Worm (Caenorhabditis elegans): ENCODE data around the gene vti-1.

vti-1 gene

ce11 chrIV:14757786-14758185, 8.7 kb downstream of the vti-1 start:
- no peak for TF ChIP-seq W03F9.2 (tag; optimal IDR thresholded peaks at IDR 0.05)
- no peak for TF ChIP-seq him-1 (tag; optimal IDR thresholded peaks at IDR 0.05)
- TF ChIP-seq dao-5 (tag; optimal IDR thresholded peaks at IDR 0.05): no peak

ce11 chrIV:14754912-14755311, 11.6 kb downstream of the vti-1 start, which contains the start of gene Y57G11C.499:
TSS of gene Y57G11C.499 (minus strand) at chrIV:14754934.
- no peak for TF ChIP-seq dao-5 (tag; optimal IDR thresholded peaks at IDR 0.05)
- no peak for TF ChIP-seq him-1 (tag; optimal IDR thresholded peaks at IDR 0.05)

ce11 chrIV:14741926-14742325, 24.5 kb downstream of the vti-1 start:
- TF ChIP-seq dao-5 (tag; optimal IDR thresholded peaks at IDR 0.05) (no peak), him-1 (tag; optimal IDR thresholded peaks at IDR 0.05) (no peak), W03F9.2 (tag; optimal IDR thresholded peaks at IDR 0.05) (no peak)

ce11 chrIV:14729272-14729671, 37.2 kb downstream of the vti-1 start:
- TF ChIP-seq him-1 (tag; optimal IDR thresholded peaks at IDR 0.05) (no peak), dao-5 (tag; optimal IDR thresholded peaks at IDR 0.05) (no peak), W03F9.2 (tag; optimal IDR thresholded peaks at IDR 0.05) (no peak)

ce11 chrIV:14728225-14728624, 38.2 kb downstream of the vti-1 start, which contains the start of gene Y57G11C.42:
TSS of gene Y57G11C.42 (plus strand) at chrIV:14728525.
- no peak for TF ChIP-seq him-1 (tag; optimal IDR thresholded peaks at IDR 0.05)
- no peak for TF ChIP-seq W03F9.2 (tag; optimal IDR thresholded peaks at IDR 0.05)
- TF ChIP-seq dao-5 (tag; optimal IDR thresholded peaks at IDR 0.05): no peak
